Fruit fly (Drosophila melanogaster): ENCODE data around the gene dy.

DNA sequence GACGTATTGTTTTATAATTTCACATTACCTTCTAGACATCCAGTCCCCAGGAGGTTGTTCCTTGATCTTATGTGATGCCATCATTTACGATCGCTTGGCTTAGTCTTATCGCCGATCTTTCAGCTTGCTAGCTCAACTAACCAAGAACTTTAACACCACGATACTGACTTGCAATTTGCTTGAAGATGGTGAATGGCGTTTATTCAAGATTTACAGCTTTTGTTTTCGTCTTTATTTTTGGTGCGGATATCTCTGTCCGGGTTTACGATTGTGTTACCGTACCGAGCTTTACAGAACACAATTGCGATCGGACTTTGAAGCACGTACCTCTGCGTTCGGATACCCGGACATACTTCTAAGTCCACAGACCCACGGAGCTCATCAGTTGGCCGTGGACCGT lies 54.6 kb downstream of the dy start, which contains the start of gene CG15221:
- no peak for TF ChIP-seq CTCF (optimal IDR thresholded peaks at IDR 0.05)
- TF ChIP-seq CG8478 (optimal IDR thresholded peaks at IDR 0.05): no peak

Measured in S2 (cell line).